Worm (Caenorhabditis elegans): ENCODE data around the gene T07E3.4.

T07E3.4 gene

ce11 chrIII:6898518-6898917, 704 bp downstream of the T07E3.4 start (continued):
- TF ChIP-seq F37B4.10 (GFP tag; IDR thresholded peaks at IDR 0.05), result no peak

- peak; percentile 36 for TF ChIP-seq repo-1 (tag; optimal IDR thresholded peaks at IDR 0.05)
- TF ChIP-seq lir-1 (GFP tag; conservative IDR thresholded peaks at IDR 0.05), result no peak
- no peak for TF ChIP-seq egl-44 (GFP tag; IDR thresholded peaks at IDR 0.05)
Observed at ce11 chrIII:6900609-6901008, 2.8 kb downstream of the T07E3.4 start.

ce11 chrIII:6903056-6903977, 5.5 kb downstream of the T07E3.4 start, which contains the start of the genes brc-2 and T07E3.3:
Gene brc-2 (minus strand): TSS chrIII:6903106.
Gene T07E3.3 (plus strand): TSS chrIII:6903877.
- TF ChIP-seq tlf-1 (GFP tag; optimal IDR thresholded peaks at IDR 0.05) (no peak), nhr-80 (tag; optimal IDR thresholded peaks at IDR 0.05) (peak; percentile 51), cebp-1 (GFP tag; IDR thresholded peaks at IDR 0.05) (no peak), cebp-1 (tag; optimal IDR thresholded peaks at IDR 0.05) (peak; percentile 40)

- no peak for TF ChIP-seq rpc-1 (optimal IDR thresholded peaks at IDR 0.05)
- TF ChIP-seq rpc-1 (tag; optimal IDR thresholded peaks at IDR 0.05), result no peak
- TF ChIP-seq F55B11.4 (tag; optimal IDR thresholded peaks at IDR 0.05; ENCODE audit: borderline replicate concordance, insufficient read depth), result no peak
- no peak for TF ChIP-seq ztf-22 (GFP tag; optimal IDR thresholded peaks at IDR 0.05)
- TF ChIP-seq lir-1 (GFP tag; conservative IDR thresholded peaks at IDR 0.05), result no peak
- no peak for TF ChIP-seq cebp-2 (GFP tag; IDR thresholded peaks at IDR 0.05)
- TF ChIP-seq nfyb-1 (GFP tag; IDR thresholded peaks at IDR 0.05), result no peak
- TF ChIP-seq unc-130 (GFP tag; optimal IDR thresholded peaks at IDR 0.05), result no peak
- no peak for TF ChIP-seq Y53F4B.3 (GFP tag; IDR thresholded peaks at IDR 0.05)
Observed at ce11 chrIII:6904468-6904867, 6.7 kb downstream of the T07E3.4 start.

ce11 chrIII:6906409-6906808, 8.6 kb downstream of the T07E3.4 start, which contains the start of gene T07E3.2:
Gene T07E3.2 (plus strand): TSS chrIII:6906709.
- TF ChIP-seq efl-1 (GFP tag; optimal IDR thresholded peaks at IDR 0.05) (no peak), zfh-2 (GFP tag; conservative IDR thresholded peaks at IDR 0.05) (no peak), ceh-100 (GFP tag; IDR thresholded peaks at IDR 0.05) (no peak), ccch-3 (GFP tag; optimal IDR thresholded peaks at IDR 0.05) (no peak), ceh-40 (GFP tag; IDR thresholded peaks at IDR 0.05) (no peak), sea-2 (GFP tag; IDR thresholded peaks at IDR 0.05) (no peak), ceh-27 (GFP tag; optimal IDR thresholded peaks at IDR 0.05) (no peak), F49E8.2 (tag; optimal IDR thresholded peaks at IDR 0.05; ENCODE audit: insufficient read depth) (no peak), egl-44 (GFP tag; IDR thresholded peaks at IDR 0.05) (no peak), rpc-1 (optimal IDR thresholded peaks at IDR 0.05) (no peak), rpc-1 (tag; optimal IDR thresholded peaks at IDR 0.05) (no peak), die-1 (tag; optimal IDR thresholded peaks at IDR 0.05) (no peak), ekl-4 (GFP tag; IDR thresholded peaks at IDR 0.05) (no peak), hmg-20 (GFP tag; IDR thresholded peaks at IDR 0.05) (no peak), K11D2.4 (GFP tag; IDR thresholded peaks at IDR 0.05) (no peak), athp-1 (tag; optimal IDR thresholded peaks at IDR 0.05) (no peak), sptf-2 (GFP tag; optimal IDR thresholded peaks at IDR 0.05) (no peak), Y53G8AR.9 (GFP tag; conservative IDR thresholded peaks at IDR 0.05) (no peak)
